Fruit fly (Drosophila melanogaster) whole organism, embryonic: ENCODE results near the gene CG15922.

Experiments used
- Asciz ChIP-seq: fragments of 200-800 bp; sonication (Bioruptor generic); optimal IDR thresholded peaks from 2 replicates; lab custom pipeline; 2017; ENCODE audit warnings: missing biosample characterization, mild to moderate bottlenecking, missing genetic modification characterization, missing genetic modification reagents
- CG10979 ChIP-seq: fragments of 200-800 bp; sonication (Bioruptor generic); optimal IDR thresholded peaks from 2 replicates; lab custom pipeline; 2018; ENCODE audit warnings: missing biosample characterization, mild to moderate bottlenecking, missing genetic modification characterization, moderate library complexity
- CG11085 ChIP-seq: fragments of 200-800 bp; sonication (Bioruptor generic); IDR thresholded peaks from 2 replicates; pipeline ENCODE4 v1.3.6; 2022; ENCODE audit warnings: missing biosample characterization, missing genetic modification characterization
- CG11247 ChIP-seq: fragments of 200-800 bp; sonication (Bioruptor generic); IDR thresholded peaks from 2 replicates; pipeline ENCODE4 v1.3.6; 2022; ENCODE audit warnings: missing biosample characterization, missing genetic modification characterization
- CG17328 ChIP-seq: fragments of 200-800 bp; sonication (Bioruptor generic); IDR thresholded peaks from 2 replicates; pipeline ENCODE4 v1.3.6; 2022; ENCODE audit warnings: missing biosample characterization, missing genetic modification characterization
- CG2199 ChIP-seq: fragments of 200-800 bp; sonication (Bioruptor generic); IDR thresholded peaks from 3 replicates; pipeline ENCODE4 v1.3.6; 2022; ENCODE audit warnings: missing biosample characterization, missing genetic modification characterization
- CG2678 ChIP-seq: fragments of 200-800 bp; sonication (Bioruptor generic); optimal IDR thresholded peaks from 3 replicates; lab custom pipeline; 2019; ENCODE audit warnings: missing biosample characterization, mild to moderate bottlenecking, missing genetic modification characterization, moderate library complexity
- CG30403 ChIP-seq: fragments of 200-800 bp; sonication (Bioruptor generic); optimal IDR thresholded peaks from 3 replicates; lab custom pipeline; 2016; ENCODE audit warnings: missing biosample characterization, missing genetic modification characterization
- CG4282 ChIP-seq: fragments of 200-800 bp; sonication (Bioruptor generic); optimal IDR thresholded peaks from 2 replicates; lab custom pipeline; 2016; ENCODE audit warnings: missing biosample characterization, missing genetic modification characterization
- CG8359 ChIP-seq: fragments of 200-800 bp; sonication (Bioruptor generic); optimal IDR thresholded peaks from 2 replicates; lab custom pipeline; 2017; ENCODE audit warnings: missing biosample characterization, mild to moderate bottlenecking, missing genetic modification characterization, borderline replicate concordance
- CG9215 ChIP-seq: fragments of 200-800 bp; sonication (Bioruptor generic); IDR thresholded peaks from 2 replicates; pipeline ENCODE4 v1.3.6; 2022; ENCODE audit warnings: missing biosample characterization, missing genetic modification characterization
- Dip3 ChIP-seq: fragments of 200-800 bp; sonication (Bioruptor generic); optimal IDR thresholded peaks from 3 replicates; lab custom pipeline; 2016; ENCODE audit warnings: missing biosample characterization, missing genetic modification characterization
- Doc3 ChIP-seq: fragments of 200-800 bp; sonication (Bioruptor generic); IDR thresholded peaks from 3 replicates; pipeline ENCODE4 v1.3.6; 2022; ENCODE audit warnings: missing biosample characterization, missing genetic modification characterization; ENCODE audit not compliant: partially characterized antibody
- Drgx ChIP-seq: fragments of 200-800 bp; sonication (Bioruptor generic); IDR thresholded peaks from 2 replicates; pipeline ENCODE4 v1.3.6; 2022; ENCODE audit warnings: missing biosample characterization, missing genetic modification characterization
- Ets65A ChIP-seq: fragments of 200-800 bp; sonication (Bioruptor generic); peaks from one replicate; lab custom pipeline; 2016; ENCODE audit warnings: missing biosample characterization, missing genetic modification characterization
- Ets97D ChIP-seq: fragments of 200-800 bp; sonication (Bioruptor generic); optimal IDR thresholded peaks from 3 replicates; lab custom pipeline; 2016; ENCODE audit warnings: missing biosample characterization, missing genetic modification characterization
- HmgD ChIP-seq: fragments of 200-800 bp; sonication (Bioruptor generic); optimal IDR thresholded peaks from 3 replicates; lab custom pipeline; 2016; ENCODE audit warnings: missing biosample characterization, missing genetic modification characterization
- Hr51 ChIP-seq, 2 experiments: fragments of 200-800 bp; sonication (Bioruptor generic); optimal IDR thresholded peaks; 2 replicates in 1 of 2; 3 replicates in 1 of 2; lab custom pipeline; 2016 to 2018; ENCODE audit warnings: missing biosample characterization in 2 of 2, missing genetic modification characterization in 2 of 2, mild to moderate bottlenecking in 1 of 2, moderate library complexity in 1 of 2
- Kr ChIP-seq: fragments of 200-800 bp; sonication (Bioruptor generic); optimal IDR thresholded peaks from 2 replicates; lab custom pipeline; 2017; ENCODE audit warnings: missing biosample characterization, mild to moderate bottlenecking, missing genetic modification characterization
- Lhr ChIP-seq: fragments of 200-800 bp; sonication (Bioruptor generic); optimal IDR thresholded peaks from 3 replicates; lab custom pipeline; 2017; ENCODE audit warnings: mild to moderate bottlenecking, missing biosample characterization, missing genetic modification reagents, missing genetic modification characterization
- Max ChIP-seq: fragments of 200-800 bp; sonication (Bioruptor generic); optimal IDR thresholded peaks from 2 replicates; lab custom pipeline; 2016; ENCODE audit warnings: missing biosample characterization, mild to moderate bottlenecking, missing genetic modification characterization
- Med ChIP-seq: fragments of 200-800 bp; sonication (Bioruptor generic); peaks from one replicate; lab custom pipeline; 2016; ENCODE audit warnings: missing biosample characterization, missing genetic modification characterization, mild to moderate bottlenecking, inconsistent platforms, moderate library complexity
- Nf-YA ChIP-seq: fragments of 200-800 bp; sonication (Bioruptor generic); IDR thresholded peaks from 2 replicates; pipeline ENCODE4 v1.3.6; 2022; ENCODE audit warnings: missing biosample characterization, missing genetic modification characterization
- ase ChIP-seq: fragments of 200-800 bp; sonication (Bioruptor generic); IDR thresholded peaks from 3 replicates; pipeline ENCODE4 v1.3.6; 2022; ENCODE audit warnings: missing biosample characterization, missing genetic modification characterization
- cad ChIP-seq: fragments of >200 bp; optimal IDR thresholded peaks from 2 replicates; lab custom pipeline; 2017; ENCODE audit warnings: missing biosample characterization, missing genetic modification characterization
- chinmo ChIP-seq: fragments of 200-800 bp; sonication (Bioruptor generic); IDR thresholded peaks from 4 replicates; pipeline ENCODE4 v1.3.6; 2022; ENCODE audit warnings: missing biosample characterization, missing genetic modification characterization; ENCODE audit not compliant: partially characterized antibody
- chm ChIP-seq: fragments of 200-800 bp; sonication (Bioruptor generic); IDR thresholded peaks from 2 replicates; pipeline ENCODE4 v1.3.6; 2022; ENCODE audit warnings: missing biosample characterization, missing genetic modification characterization
- chn ChIP-seq: fragments of 200-800 bp; sonication (Bioruptor generic); optimal IDR thresholded peaks from 2 replicates; lab custom pipeline; 2016; ENCODE audit warnings: missing biosample characterization, missing genetic modification characterization
- crol ChIP-seq: fragments of 200-800 bp; sonication (Bioruptor generic); IDR thresholded peaks from 2 replicates; pipeline ENCODE4 v1.3.6; 2022; ENCODE audit warnings: missing biosample characterization, missing genetic modification characterization
- dati ChIP-seq: fragments of 200-800 bp; sonication (Bioruptor generic); IDR thresholded peaks from 2 replicates; pipeline ENCODE4 v1.3.6; 2022; ENCODE audit warnings: missing biosample characterization, missing genetic modification characterization
- dimm ChIP-seq: fragments of 200-800 bp; sonication (Bioruptor generic); IDR thresholded peaks from 2 replicates; pipeline ENCODE4 v1.3.6; 2022; ENCODE audit warnings: missing biosample characterization, missing genetic modification characterization
- emc ChIP-seq: fragments of 200-800 bp; sonication (Bioruptor generic); optimal IDR thresholded peaks from 2 replicates; lab custom pipeline; 2016; ENCODE audit warnings: missing biosample characterization, missing genetic modification characterization
- gfzf ChIP-seq: fragments of 200-800 bp; sonication (Bioruptor generic); optimal IDR thresholded peaks from 2 replicates; lab custom pipeline; 2016; ENCODE audit warnings: missing biosample characterization, mild to moderate bottlenecking, missing genetic modification characterization, moderate library complexity
- grn ChIP-seq: fragments of 200-800 bp; sonication (Bioruptor generic); optimal IDR thresholded peaks from 3 replicates; lab custom pipeline; 2017; ENCODE audit warnings: missing biosample characterization, missing genetic modification characterization
- insv ChIP-seq, 2 experiments: fragments of 200-800 bp; sonication (Bioruptor generic); optimal IDR thresholded peaks; 3 replicates each; lab custom pipeline; 2016 to 2018; ENCODE audit warnings: missing biosample characterization in 2 of 2, missing genetic modification characterization in 2 of 2
- kni ChIP-seq: fragments of 200-800 bp; sonication (Bioruptor generic); optimal IDR thresholded peaks from 3 replicates; lab custom pipeline; 2017; ENCODE audit warnings: mild to moderate bottlenecking, missing biosample characterization, missing genetic modification reagents, missing genetic modification characterization
- nerfin-2 ChIP-seq: fragments of 200-800 bp; sonication (Bioruptor generic); IDR thresholded peaks from 2 replicates; pipeline ENCODE4 v1.3.6; 2022; ENCODE audit warnings: missing biosample characterization, missing genetic modification characterization; ENCODE audit not compliant: partially characterized antibody
- nom ChIP-seq: fragments of 200-800 bp; sonication (Bioruptor generic); optimal IDR thresholded peaks from 2 replicates; lab custom pipeline; 2017; ENCODE audit warnings: missing biosample characterization, missing genetic modification characterization, mild to moderate bottlenecking, moderate library complexity, missing genetic modification reagents
- odd ChIP-seq: fragments of 200-800 bp; sonication (Bioruptor generic); optimal IDR thresholded peaks from 2 replicates; lab custom pipeline; 2017; ENCODE audit warnings: missing biosample characterization, mild to moderate bottlenecking, missing genetic modification characterization
- peb ChIP-seq: fragments of 200-800 bp; sonication (Bioruptor generic); IDR thresholded peaks from 2 replicates; pipeline ENCODE4 v1.3.6; 2022; ENCODE audit warnings: missing biosample characterization, missing genetic modification characterization
- salm ChIP-seq: fragments of 200-800 bp; sonication (Bioruptor generic); optimal IDR thresholded peaks from 2 replicates; lab custom pipeline; 2018; ENCODE audit warnings: missing biosample characterization, mild to moderate bottlenecking, missing genetic modification characterization
- sc ChIP-seq, 3 experiments: fragments of >200 bp in 2 of 3; fragments of 200-800 bp in 1 of 3; sonication (Bioruptor generic) in 1 of 3; optimal IDR thresholded peaks; 2 replicates in 2 of 3; 3 replicates in 1 of 3; lab custom pipeline; 2017; ENCODE audit warnings: mild to moderate bottlenecking in 1 of 3, missing biosample characterization in 1 of 3, missing genetic modification characterization in 1 of 3, missing genetic modification reagents in 1 of 3
- so ChIP-seq: fragments of 200-800 bp; sonication (Bioruptor generic); IDR thresholded peaks from 3 replicates; pipeline ENCODE4 v1.3.6; 2022; ENCODE audit warnings: missing biosample characterization, missing genetic modification characterization
- tin ChIP-seq: fragments of 200-800 bp; sonication (Bioruptor generic); optimal IDR thresholded peaks from 3 replicates; lab custom pipeline; 2016; ENCODE audit warnings: missing biosample characterization, missing genetic modification characterization
- tll ChIP-seq, 2 experiments: fragments of 200-800 bp in 1 of 2; fragments of >200 bp in 1 of 2; sonication (Bioruptor generic) in 1 of 2; optimal IDR thresholded peaks; 2 replicates each; lab custom pipeline; 2017 to 2019; ENCODE audit warnings: missing biosample characterization in 2 of 2, missing genetic modification characterization in 2 of 2, mild to moderate bottlenecking in 1 of 2, moderate library complexity in 1 of 2
- vfl ChIP-seq: fragments of 200-800 bp; sonication (Bioruptor generic); optimal IDR thresholded peaks from 2 replicates; lab custom pipeline; 2016; ENCODE audit warnings: missing biosample characterization, missing genetic modification characterization

Gene CG15922

dm6 chr3R:20544952-20545351, 15.1 kb downstream of the CG15922 start:
- TF ChIP-seq Drgx (GFP tag; lab: Robert Waterston, UW) (0 out of 2 replicates have a peak, but pooled peaks have one; percentile 8), CG4282 (GFP tag; lab: Kevin White, UChicago) (no peak), peb (GFP tag; lab: Robert Waterston, UW) (no peak), kni (no peak), nom (GFP tag; lab: Kevin White, UChicago) (no peak), CG11247 (GFP tag; lab: Robert Waterston, UW) (no peak)

dm6 chr3R:20543719-20544118, 16.4 kb downstream of the CG15922 start:
- peak; percentile 28 for TF ChIP-seq grn (GFP tag; lab: Kevin White, UChicago)
- TF ChIP-seq insv (GFP tag; optimal IDR thresholded peaks at IDR 0.05; lab: Kevin White, UChicago), result peak in 1 of 2 experiments; percentile 66
- no peak for TF ChIP-seq Dip3 (GFP tag; lab: Kevin White, UChicago)

- TF ChIP-seq CG8359 (GFP tag; lab: Kevin White, UChicago), result no peak
- TF ChIP-seq Doc3, result no peak
- TF ChIP-seq emc, result no peak
- TF ChIP-seq dati, result no peak
- peak; percentile 26 for TF ChIP-seq vfl (GFP tag; lab: Kevin White, UChicago)
- TF ChIP-seq crol (GFP tag; lab: Robert Waterston, UW), result 0 out of 2 replicates have a peak, but pooled peaks have one; percentile 29
- peak; percentile 61 for TF ChIP-seq Med (GFP tag; lab: Kevin White, UChicago)
- TF ChIP-seq gfzf, result no peak
- TF ChIP-seq chm (GFP tag; lab: Robert Waterston, UW), result no peak
- TF ChIP-seq Ets97D (GFP tag; lab: Kevin White, UChicago), result no peak
- TF ChIP-seq so (GFP tag; lab: Robert Waterston, UW), result no peak
- TF ChIP-seq peb (GFP tag; lab: Robert Waterston, UW), result no peak
- peak; percentile 28 for TF ChIP-seq Ets65A (GFP tag; lab: Kevin White, UChicago)
- TF ChIP-seq CG2199, result peak; percentile 54; the same call in 1 of the 3 replicates
- TF ChIP-seq chn (GFP tag; lab: Kevin White, UChicago), result no peak
- no peak for TF ChIP-seq salm (tag; lab: Kevin White, UChicago)
- no peak for TF ChIP-seq nerfin-2 (GFP tag; lab: Robert Waterston, UW)
- TF ChIP-seq cad (GFP tag; lab: Kevin White, UChicago), result peak; percentile 27
- no peak for TF ChIP-seq Asciz (GFP tag; lab: Kevin White, UChicago)
- TF ChIP-seq CG10979 (tag; lab: Kevin White, UChicago), result no peak
- no peak for TF ChIP-seq dimm (GFP tag; lab: Robert Waterston, UW)
- no peak for TF ChIP-seq Hr51 (GFP tag; optimal IDR thresholded peaks at IDR 0.05; lab: Kevin White, UChicago)
- TF ChIP-seq Kr (GFP tag; lab: Kevin White, UChicago), result no peak
- no peak for TF ChIP-seq CG30403
- TF ChIP-seq chinmo (GFP tag; lab: Robert Waterston, UW), result no peak
- no peak for TF ChIP-seq Nf-YA (GFP tag; lab: Robert Waterston, UW)
- TF ChIP-seq tin (GFP tag; lab: Kevin White, UChicago), result no peak
- TF ChIP-seq insv (GFP tag; optimal IDR thresholded peaks at IDR 0.05; lab: Kevin White, UChicago), result no peak
- TF ChIP-seq CG2678 (tag; lab: Kevin White, UChicago), result no peak
- TF ChIP-seq Max, result no peak
- TF ChIP-seq grn (GFP tag; lab: Kevin White, UChicago), result peak; percentile 90
- no peak for TF ChIP-seq ase (GFP tag; lab: Robert Waterston, UW)
- TF ChIP-seq odd (GFP tag; lab: Kevin White, UChicago), result no peak
- no peak for TF ChIP-seq HmgD (GFP tag; lab: Kevin White, UChicago)
- peak in 1 of 2 experiments; percentile 99 for TF ChIP-seq tll (GFP tag; optimal IDR thresholded peaks at IDR 0.05; lab: Kevin White, UChicago)
- no peak for TF ChIP-seq sc (optimal IDR thresholded peaks at IDR 0.05; lab: Kevin White, UChicago)
- TF ChIP-seq sc (GFP tag; optimal IDR thresholded peaks at IDR 0.05; lab: Kevin White, UChicago), result no peak
- no peak for TF ChIP-seq CG17328
- TF ChIP-seq Lhr (GFP tag; lab: Kevin White, UChicago), result no peak
- no peak for TF ChIP-seq CG11085 (GFP tag; lab: Robert Waterston, UW)
- no peak for TF ChIP-seq CG9215 (GFP tag; lab: Robert Waterston, UW)
Measured at dm6 chr3R:20543220-20543619, 16.9 kb downstream of the CG15922 start.
